Fruit fly (Drosophila melanogaster): ENCODE measurements around the gene Gba1a.

Gba1a gene

dm6 chr3R:23669401-23670216 is 30.8 kb upstream of the Gba1a start, which contains the start of gene CG31145 (continued):
- TF ChIP-seq kni (GFP tag; optimal IDR thresholded peaks at IDR 0.05) (peak; percentile 92), CG12155 (GFP tag; optimal IDR thresholded peaks at IDR 0.05) (peak; percentile 99), abd-A (tag; optimal IDR thresholded peaks at IDR 0.05) (peak; percentile 95), aop (GFP tag; IDR thresholded peaks at IDR 0.05) (peak; percentile 86), tgo (GFP tag; IDR thresholded peaks at IDR 0.05) (peak; percentile 99), hb (GFP tag; IDR thresholded peaks at IDR 0.05; ENCODE audit: partially characterized antibody) (peak; percentile 58; the same call in 1 of the 3 replicates), MBD-R2 (GFP tag; IDR thresholded peaks at IDR 0.05) (peak; percentile 98), CG7928 (GFP tag; optimal IDR thresholded peaks at IDR 0.05) (peak; percentile 86), tx (GFP tag; optimal IDR thresholded peaks at IDR 0.05) (peak; percentile 99), CG2116 (GFP tag; optimal IDR thresholded peaks at IDR 0.05) (peak; percentile 93), Neu2 (GFP tag; optimal IDR thresholded peaks at IDR 0.05; ENCODE audit: borderline replicate concordance) (peak; percentile 97), cato (GFP tag; optimal IDR thresholded peaks at IDR 0.05; ENCODE audit: borderline replicate concordance) (peak; percentile 99), Ssrp (tag; optimal IDR thresholded peaks at IDR 0.05) (peak; percentile 100), btn (GFP tag; optimal IDR thresholded peaks at IDR 0.05) (peak; percentile 99), CG14860 (GFP tag; IDR thresholded peaks at IDR 0.05; ENCODE audit: partially characterized antibody) (no peak), Scr (GFP tag; IDR thresholded peaks at IDR 0.05; ENCODE audit: partially characterized antibody) (peak; percentile 25), CG18011 (GFP tag; optimal IDR thresholded peaks at IDR 0.05) (peak; percentile 94), CG11093 (GFP tag; IDR thresholded peaks at IDR 0.05) (peak; percentile 99), CG11504 (tag; optimal IDR thresholded peaks at IDR 0.05) (peak; percentile 99), sna (GFP tag; IDR thresholded peaks at IDR 0.05; ENCODE audit: partially characterized antibody) (no peak), Spps (tag; optimal IDR thresholded peaks at IDR 0.05) (peak; percentile 97), CG11247 (GFP tag; IDR thresholded peaks at IDR 0.05) (peak; percentile 98), CG34376 (GFP tag; optimal IDR thresholded peaks at IDR 0.05) (peak; percentile 99), br (optimal IDR thresholded peaks at IDR 0.05) (no peak), NC2β (GFP tag; optimal IDR thresholded peaks at IDR 0.05) (peak; percentile 99), CG7745 (tag; optimal IDR thresholded peaks at IDR 0.05) (peak; percentile 37), nom (GFP tag; optimal IDR thresholded peaks at IDR 0.05) (peak; percentile 95), ken (GFP tag; IDR thresholded peaks at IDR 0.05) (peak; percentile 99), CG13296 (GFP tag; optimal IDR thresholded peaks at IDR 0.05) (peak; percentile 99), zfh2 (GFP tag; optimal IDR thresholded peaks at IDR 0.05) (peak; percentile 100), Tbp (GFP tag; optimal IDR thresholded peaks at IDR 0.05) (no peak), toy (GFP tag; IDR thresholded peaks at IDR 0.05) (peak; percentile 97), CG8089 (GFP tag; optimal IDR thresholded peaks at IDR 0.05) (peak; percentile 99), ap (GFP tag; IDR thresholded peaks at IDR 0.05) (peak; percentile 98), CG9932 (GFP tag; IDR thresholded peaks at IDR 0.05) (peak; percentile 98), salm (tag; optimal IDR thresholded peaks at IDR 0.05) (peak; percentile 99), CG3281 (GFP tag; optimal IDR thresholded peaks at IDR 0.05) (peak; percentile 100), D19A (tag; optimal IDR thresholded peaks at IDR 0.05) (peak; percentile 98), sr (GFP tag; IDR thresholded peaks at IDR 0.05) (peak; percentile 86), CG6689 (GFP tag; IDR thresholded peaks at IDR 0.05) (peak; percentile 99), Dbx (GFP tag; IDR thresholded peaks at IDR 0.05) (peak; percentile 99), ac (GFP tag; optimal IDR thresholded peaks at IDR 0.05) (peak; percentile 96), HHEX (GFP tag; optimal IDR thresholded peaks at IDR 0.05) (peak; percentile 99), ci (GFP tag; IDR thresholded peaks at IDR 0.05) (peak; percentile 98), CG2199 (GFP tag; IDR thresholded peaks at IDR 0.05) (peak; percentile 99), CG2712 (tag; optimal IDR thresholded peaks at IDR 0.05) (peak; percentile 99), Trl (optimal IDR thresholded peaks at IDR 0.05) (peak; percentile 87 to 96), Trl (GFP tag; optimal IDR thresholded peaks at IDR 0.05) (peak; percentile 99), CG3163 (GFP tag; optimal IDR thresholded peaks at IDR 0.05) (peak; percentile 95)
